Fruit fly (Drosophila melanogaster) whole organism, embryonic: ENCODE measurements around the gene CG7907.

ENCODE experiments used
- CG12769 ChIP-seq: fragments of 200-800 bp; sonication (Bioruptor generic); optimal IDR thresholded peaks from 2 replicates; lab custom pipeline; 2019; ENCODE audit warnings: missing biosample characterization, mild to moderate bottlenecking, missing genetic modification characterization, moderate library complexity
- CG2678 ChIP-seq: fragments of 200-800 bp; sonication (Bioruptor generic); optimal IDR thresholded peaks from 3 replicates; lab custom pipeline; 2019; ENCODE audit warnings: missing biosample characterization, mild to moderate bottlenecking, missing genetic modification characterization, moderate library complexity
- CG6654 ChIP-seq: fragments of 200-800 bp; sonication (Bioruptor generic); optimal IDR thresholded peaks from 2 replicates; lab custom pipeline; 2017; ENCODE audit warnings: missing biosample characterization, mild to moderate bottlenecking, missing genetic modification characterization
- CG9876 ChIP-seq: fragments of 200-800 bp; sonication (Bioruptor generic); optimal IDR thresholded peaks from 2 replicates; lab custom pipeline; 2016; ENCODE audit warnings: missing biosample characterization, missing genetic modification characterization
- Mrtf ChIP-seq: fragments of 200-800 bp; sonication (Bioruptor generic); IDR thresholded peaks from 3 replicates; pipeline ENCODE4 v1.3.6; 2022; ENCODE audit warnings: missing biosample characterization, missing genetic modification characterization
- rib ChIP-seq: fragments of 200-800 bp; sonication (Bioruptor generic); IDR thresholded peaks from 2 replicates; pipeline ENCODE4 v1.3.6; 2022; ENCODE audit warnings: missing biosample characterization, missing genetic modification characterization

dm6 chr3R:21360192-21360535, 43.4 kb upstream of the CG7907 start:
- no peak for TF ChIP-seq rib
- no peak for TF ChIP-seq CG12769 (tag; lab: Kevin White, UChicago)
- TF ChIP-seq CG6654 (GFP tag; lab: Kevin White, UChicago): no peak
- TF ChIP-seq CG9876: no peak
- TF ChIP-seq CG2678 (tag; lab: Kevin White, UChicago): no peak
- TF ChIP-seq Mrtf (GFP tag; lab: Robert Waterston, UW): no peak
